Worm (Caenorhabditis elegans) whole organism, L4 larva: Measurements from ENCODE around the gene T04A11.1.
"Not testable (repeated sequence)": the region's sequence is repeated elsewhere in the genome, so short reads cannot be mapped to it uniquely, and the experiment has no call there.

Source experiments
- F10B5.3 ChIP-seq: sonication (generic microtip); optimal IDR thresholded peaks from 2 replicates; lab custom pipeline; 2016; ENCODE audit warnings: mild to moderate bottlenecking, missing genetic modification characterization, missing compliant biosample characterization
- F37D6.2 ChIP-seq: sonication (generic microtip); optimal IDR thresholded peaks from 2 replicates; lab custom pipeline; 2016; ENCODE audit warnings: mild to moderate bottlenecking, missing genetic modification characterization, missing compliant biosample characterization
- F49E8.2 ChIP-seq: sonication (generic microtip); optimal IDR thresholded peaks from 2 replicates; lab custom pipeline; 2016; ENCODE audit warnings: missing compliant biosample characterization, mild to moderate bottlenecking, missing genetic modification characterization, borderline replicate concordance
- Y75B8A.6 ChIP-seq: fragments of 200-800 bp; sonication (Bioruptor generic); IDR thresholded peaks from 2 replicates; pipeline ENCODE4 v1.3.6; 2022; ENCODE audit warnings: missing genetic modification reagents, missing genetic modification characterization, missing compliant biosample characterization
- aha-1 ChIP-seq: fragments of 150-350 bp; peaks from one replicate; lab custom pipeline; 2014; ENCODE audit warnings: missing biosample characterization, missing genetic modification characterization
- aly-2 ChIP-seq: sonication (generic microtip); optimal IDR thresholded peaks from 2 replicates; lab custom pipeline; 2018; ENCODE audit warnings: missing biosample characterization, missing genetic modification characterization
- ama-1 ChIP-seq: fragments of 150-350 bp; optimal IDR thresholded peaks from 2 replicates; lab custom pipeline; 2014; ENCODE audit warnings: inconsistent platforms, mixed read lengths
- arid-1 ChIP-seq: fragments of 200-800 bp; sonication (Bioruptor generic); conservative IDR thresholded peaks from 2 replicates; pipeline ENCODE4 v1.3.6; 2022; ENCODE audit warnings: missing genetic modification reagents, missing genetic modification characterization, missing compliant biosample characterization
- ceh-32 ChIP-seq: sonication (generic microtip); optimal IDR thresholded peaks from 2 replicates; lab custom pipeline; 2016; ENCODE audit warnings: mild to moderate bottlenecking, missing genetic modification characterization, missing compliant biosample characterization; ENCODE audit not compliant: poor library complexity
- daf-8 ChIP-seq: fragments of 200-800 bp; sonication (Bioruptor generic); IDR thresholded peaks from 2 replicates; pipeline ENCODE4 v1.3.6; 2022; ENCODE audit warnings: missing genetic modification characterization, missing compliant biosample characterization
- dmd-8 ChIP-seq: fragments of 200-800 bp; sonication (Bioruptor generic); IDR thresholded peaks from 2 replicates; pipeline ENCODE4 v1.3.6; 2022; ENCODE audit warnings: missing genetic modification characterization, missing compliant biosample characterization
- egl-27 ChIP-seq: sonication (generic microtip); optimal IDR thresholded peaks from 3 replicates; lab custom pipeline; 2017; ENCODE audit warnings: missing biosample characterization, missing genetic modification reagents, missing genetic modification characterization
- fos-1 ChIP-seq: fragments of 150-350 bp; optimal IDR thresholded peaks from 2 replicates; lab custom pipeline; 2014; ENCODE audit warnings: missing biosample characterization, missing genetic modification characterization
- hif-1 ChIP-seq, 2 experiments: sonication (generic microtip); optimal IDR thresholded peaks; 2 replicates each; lab custom pipeline; 2016 to 2017; ENCODE audit warnings: missing compliant biosample characterization in 2 of 2, missing genetic modification characterization in 2 of 2, missing genetic modification reagents in 2 of 2, missing genotype in 2 of 2, mild to moderate bottlenecking in 1 of 2
- lin-1 ChIP-seq: fragments of 200-800 bp; sonication (Bioruptor generic); IDR thresholded peaks from 2 replicates; pipeline ENCODE4 v1.3.6; 2022; ENCODE audit warnings: missing genetic modification reagents, missing genetic modification characterization, missing compliant biosample characterization
- lin-15B ChIP-seq: fragments of 150-350 bp; sonication (generic microtip); optimal IDR thresholded peaks from 3 replicates; lab custom pipeline; 2014; ENCODE audit warnings: missing biosample characterization, missing genetic modification characterization
- lin-38 ChIP-seq: fragments of 200-800 bp; sonication (Bioruptor generic); IDR thresholded peaks from 2 replicates; pipeline ENCODE4 v1.3.6; 2022; ENCODE audit warnings: missing genetic modification reagents, missing genetic modification characterization, missing compliant biosample characterization
- madf-9 ChIP-seq: fragments of 200-800 bp; sonication (Bioruptor generic); conservative IDR thresholded peaks from 2 replicates; pipeline ENCODE4 v1.3.6; 2022; ENCODE audit warnings: missing genetic modification reagents, missing genetic modification characterization, missing compliant biosample characterization
- nhr-237 ChIP-seq: sonication (generic microtip); optimal IDR thresholded peaks from 2 replicates; lab custom pipeline; 2017; ENCODE audit warnings: missing biosample characterization, missing genetic modification characterization
- nhr-28 ChIP-seq: fragments of 150-350 bp; optimal IDR thresholded peaks from 2 replicates; lab custom pipeline; 2014; ENCODE audit warnings: missing biosample characterization, missing genetic modification characterization
- nhr-6 ChIP-seq: fragments of 150-350 bp; optimal IDR thresholded peaks from 2 replicates; lab custom pipeline; 2014; ENCODE audit warnings: missing biosample characterization, missing genetic modification characterization
- pqm-1 ChIP-seq: sonication (generic microtip); optimal IDR thresholded peaks from 2 replicates; lab custom pipeline; 2017; ENCODE audit warnings: missing biosample characterization, missing genetic modification characterization
- saeg-2 ChIP-seq: fragments of 200-800 bp; sonication (Bioruptor generic); IDR thresholded peaks from 2 replicates; pipeline ENCODE4 v1.3.6; 2022; ENCODE audit warnings: missing genetic modification reagents, missing genetic modification characterization, missing compliant biosample characterization
- sdz-12 ChIP-seq: fragments of 200-800 bp; sonication (Bioruptor generic); optimal IDR thresholded peaks from 2 replicates; lab custom pipeline; 2018; ENCODE audit warnings: mild to moderate bottlenecking, missing genetic modification characterization, missing compliant biosample characterization
- set-16 ChIP-seq: fragments of 200-800 bp; sonication (Bioruptor generic); IDR thresholded peaks from 2 replicates; pipeline ENCODE4 v1.3.6; 2022; ENCODE audit warnings: missing genetic modification reagents, missing genetic modification characterization, missing compliant biosample characterization
- snpc-1.2 ChIP-seq: fragments of 200-800 bp; sonication (Bioruptor generic); IDR thresholded peaks from 2 replicates; pipeline ENCODE4 v1.3.6; 2022; ENCODE audit warnings: missing genetic modification reagents, missing genetic modification characterization, missing compliant biosample characterization
- spr-3 ChIP-seq: fragments of 200-800 bp; sonication (Bioruptor generic); optimal IDR thresholded peaks from 2 replicates; lab custom pipeline; 2018; ENCODE audit warnings: mild to moderate bottlenecking, missing genetic modification characterization, missing compliant biosample characterization
- tag-97 ChIP-seq: fragments of 200-800 bp; sonication (Bioruptor generic); IDR thresholded peaks from 2 replicates; pipeline ENCODE4 v1.3.6; 2022; ENCODE audit warnings: missing genetic modification characterization, missing compliant biosample characterization
- tra-1 ChIP-seq: fragments of 200-800 bp; sonication (Bioruptor generic); IDR thresholded peaks from 2 replicates; pipeline ENCODE4 v1.3.6; 2022; ENCODE audit warnings: missing genetic modification reagents, missing genetic modification characterization, missing compliant biosample characterization
- unc-130 ChIP-seq: sonication (generic microtip); optimal IDR thresholded peaks from 2 replicates; lab custom pipeline; 2016; ENCODE audit warnings: missing genetic modification reagents, missing genetic modification characterization, missing compliant biosample characterization
- unc-39 ChIP-seq: sonication (generic microtip); optimal IDR thresholded peaks from 2 replicates; lab custom pipeline; 2017; ENCODE audit warnings: missing biosample characterization, missing genetic modification characterization
- unc-62 ChIP-seq, 3 experiments: fragments of 150-350 bp in 1 of 3; sonication (generic microtip); optimal IDR thresholded peaks in 2 of 3; peaks in 1 of 3; 1 replicate in 1 of 3; 2 replicates in 2 of 3; lab custom pipeline; 2014 to 2017; ENCODE audit warnings: missing biosample characterization in 3 of 3, missing genetic modification characterization in 3 of 3, missing genetic modification reagents in 3 of 3, missing genotype in 1 of 3

The T04A11.1 gene

DNA sequence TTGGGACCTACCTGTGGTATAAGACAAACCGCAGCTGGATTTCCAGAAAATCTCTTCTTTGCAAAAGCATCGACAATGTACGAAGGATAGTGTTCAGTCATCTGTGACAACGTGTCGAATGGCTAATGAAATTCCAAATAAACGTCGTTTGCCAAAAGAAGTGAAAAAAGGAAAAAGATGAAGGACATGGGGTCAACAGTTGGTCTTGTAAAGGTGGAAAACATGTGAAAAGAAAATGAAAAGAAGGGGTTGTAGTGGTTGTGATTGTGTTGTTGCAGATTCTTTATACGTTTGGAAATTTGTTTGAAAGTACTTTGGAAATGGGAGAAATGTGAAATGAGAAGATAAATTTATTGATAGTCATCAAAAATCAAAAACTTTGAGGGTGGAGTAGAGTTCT, at the start of gene T04A11.1:
Gene T04A11.1 (minus strand): TSS at position 101 of the 400 bp plus-strand sequence.
- TF ChIP-seq F10B5.3 (tag; lab: Kevin White, UChicago); snpc-1.2 (GFP tag; lab: Robert Waterston, UW); ama-1 (lab: Kevin White, UChicago): not testable (repeated sequence)
- TF ChIP-seq, all 104 proteins: peak for 0; not testable (repeated sequence) for 104

ce11 chrIV:12525409-12525808, 48.6 kb upstream of the T04A11.1 start, which contains the start of gene eak-4:
TSS of gene eak-4 (minus strand) at chrIV:12525509.
- TF ChIP-seq lin-15B (tag; lab: Kevin White, UChicago) (no peak), unc-62 (GFP tag; optimal IDR thresholded peaks at IDR 0.05 in 1 of 2; lab: Kevin White, UChicago) (peak in 1 of 2 experiments; percentile 58), unc-62 (tag; optimal IDR thresholded peaks at IDR 0.05; lab: Kevin White, UChicago) (no peak)

ce11 chrIV:12522521-12522920, 45.7 kb upstream of the T04A11.1 start, which contains the start of gene sru-13:
TSS of gene sru-13 (minus strand) at chrIV:12522621.
- TF ChIP-seq saeg-2 (GFP tag; lab: Robert Waterston, UW) = no peak
- peak; percentile 75 for TF ChIP-seq aha-1 (tag; lab: Kevin White, UChicago)

DNA sequence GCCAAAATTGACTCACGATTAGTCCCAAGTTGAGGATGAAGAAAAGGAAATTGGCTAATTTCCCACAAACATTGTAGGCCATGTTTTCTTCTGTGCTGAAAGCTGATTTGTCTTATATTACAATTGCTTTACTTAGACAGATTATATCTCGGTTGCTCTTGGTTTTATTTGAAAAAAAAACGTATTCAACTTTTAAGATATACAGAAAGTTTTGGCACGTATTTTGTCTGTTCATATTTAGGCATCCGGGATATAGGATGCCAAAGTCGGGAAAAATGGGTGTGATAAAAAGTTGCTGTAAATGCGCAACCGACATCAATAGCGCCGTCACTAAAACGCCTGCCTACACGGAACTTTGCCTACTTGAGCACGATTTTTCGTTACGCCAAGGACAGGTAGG, 43.3 kb upstream of the T04A11.1 start, which contains the start of gene tsp-4:
Gene tsp-4 (minus strand): TSS at position 101 of the 400 bp plus-strand sequence.
- TF ChIP-seq unc-39 (tag; lab: Kevin White, UChicago) (no peak), unc-62 (GFP tag; optimal IDR thresholded peaks at IDR 0.05 in 1 of 2; lab: Kevin White, UChicago) (peak in 1 of 2 experiments; percentile 16), unc-62 (tag; optimal IDR thresholded peaks at IDR 0.05; lab: Kevin White, UChicago) (no peak)

DNA sequence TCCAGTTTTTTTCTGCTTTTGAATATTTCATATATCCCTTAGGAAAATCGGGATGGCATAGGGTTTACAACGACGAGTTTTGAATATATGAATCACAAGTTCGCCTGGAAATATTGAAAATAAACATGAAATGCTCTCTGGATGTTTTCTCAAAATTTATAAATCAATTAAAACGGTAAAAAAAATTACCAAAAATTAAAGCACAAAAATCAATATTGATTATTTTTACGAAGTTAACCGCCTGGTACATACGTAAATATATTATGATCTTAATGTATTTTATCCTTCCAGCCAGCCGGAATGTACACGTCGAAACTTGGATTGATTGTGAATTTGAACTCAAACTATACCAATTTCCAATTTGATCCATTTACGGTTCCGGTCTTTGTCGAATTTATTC, 28.6 kb upstream of the T04A11.1 start, which contains the start of gene sru-17:
Gene sru-17 (plus strand): TSS at position 301 of the 400 bp plus-strand sequence.
- not testable (repeated sequence) for TF ChIP-seq nhr-6 (tag; lab: Kevin White, UChicago); daf-8 (GFP tag; lab: Robert Waterston, UW); ceh-32 (tag; lab: Kevin White, UChicago)

ce11 chrIV:12501956-12502355, 25.1 kb upstream of the T04A11.1 start, which contains the start of gene sru-18:
TSS of gene sru-18 (plus strand) at chrIV:12502256.
- no peak for TF ChIP-seq F37D6.2
- no peak for TF ChIP-seq madf-9 (GFP tag; lab: Robert Waterston, UW)
- TF ChIP-seq lin-1 (GFP tag; lab: Robert Waterston, UW) = no peak
- no peak for TF ChIP-seq set-16 (GFP tag; lab: Robert Waterston, UW)
- TF ChIP-seq saeg-2 (GFP tag; lab: Robert Waterston, UW) = no peak
- no peak for TF ChIP-seq sdz-12 (GFP tag; lab: Kevin White, UChicago)
- no peak for TF ChIP-seq nhr-237 (tag; lab: Kevin White, UChicago)

- TF ChIP-seq nhr-6 (tag; lab: Kevin White, UChicago) (no peak), F49E8.2 (tag; lab: Kevin White, UChicago) (no peak), tra-1 (GFP tag; lab: Robert Waterston, UW) (no peak), lin-38 (GFP tag; lab: Robert Waterston, UW) (no peak), F37D6.2 (no peak), Y75B8A.6 (GFP tag; lab: Robert Waterston, UW) (no peak), dmd-8 (GFP tag; lab: Robert Waterston, UW) (no peak), egl-27 (tag; lab: Kevin White, UChicago) (no peak), spr-3 (GFP tag; lab: Kevin White, UChicago) (no peak), fos-1 (no peak), hif-1 (tag; optimal IDR thresholded peaks at IDR 0.05; lab: Kevin White, UChicago) (no peak), arid-1 (GFP tag; lab: Robert Waterston, UW) (no peak), nhr-28 (no peak), aly-2 (tag; lab: Kevin White, UChicago) (no peak), pqm-1 (tag; lab: Kevin White, UChicago) (no peak), unc-130 (GFP tag; lab: Kevin White, UChicago) (no peak), tag-97 (GFP tag; lab: Robert Waterston, UW) (no peak)
Observed at ce11 chrIV:12498238-12498637, 21.4 kb upstream of the T04A11.1 start, which contains the start of gene sru-19. TSS of gene sru-19 (plus strand) at chrIV:12498538.
